Worm (Caenorhabditis elegans) whole organism, L4 larva: Measurements from ENCODE around the gene coel-1.

Source experiments
- ceh-28 ChIP-seq: fragments of 150-350 bp; optimal IDR thresholded peaks from 2 replicates; lab custom pipeline; 2014; ENCODE audit warnings: missing biosample characterization, missing genetic modification reagents, missing genetic modification characterization
- ceh-82 ChIP-seq: sonication (generic microtip); optimal IDR thresholded peaks from 2 replicates; lab custom pipeline; 2017; ENCODE audit warnings: missing biosample characterization, missing genetic modification characterization
- daf-12 ChIP-seq: fragments of 150-350 bp; optimal IDR thresholded peaks from 2 replicates; lab custom pipeline; 2014; ENCODE audit warnings: missing biosample characterization, missing genetic modification reagents, missing genetic modification characterization
- dmd-9 ChIP-seq: fragments of 200-800 bp; sonication (Bioruptor generic); IDR thresholded peaks from 2 replicates; pipeline ENCODE4 v1.3.6; 2022; ENCODE audit warnings: missing genetic modification reagents, missing genetic modification characterization, missing compliant biosample characterization
- lim-7 ChIP-seq: fragments of 200-800 bp; sonication (Bioruptor generic); IDR thresholded peaks from 2 replicates; pipeline ENCODE4 v1.3.6; 2022; ENCODE audit warnings: missing genetic modification characterization, missing compliant biosample characterization
- lin-39 ChIP-seq: fragments of 150-350 bp; optimal IDR thresholded peaks from 2 replicates; lab custom pipeline; 2014; ENCODE audit warnings: missing biosample characterization, missing genetic modification reagents, missing genetic modification characterization
- lsy-2 ChIP-seq, 2 experiments: fragments of 150-350 bp in 1 of 2; sonication (generic microtip) in 1 of 2; optimal IDR thresholded peaks; 2 replicates each; lab custom pipeline; 2014 to 2017; ENCODE audit warnings: missing biosample characterization in 2 of 2, missing genetic modification characterization in 2 of 2
- mxl-2 ChIP-seq: fragments of 200-800 bp; sonication (Bioruptor generic); conservative IDR thresholded peaks from 2 replicates; pipeline ENCODE4 v1.3.6; 2022; ENCODE audit warnings: missing genetic modification reagents, missing genetic modification characterization, missing compliant biosample characterization
- nhr-28 ChIP-seq: fragments of 150-350 bp; optimal IDR thresholded peaks from 2 replicates; lab custom pipeline; 2014; ENCODE audit warnings: missing biosample characterization, missing genetic modification characterization
- php-3 ChIP-seq: fragments of 200-800 bp; sonication (Bioruptor generic); IDR thresholded peaks from 2 replicates; pipeline ENCODE4 v1.3.6; 2022; ENCODE audit warnings: missing genetic modification reagents, missing genetic modification characterization, missing compliant biosample characterization
- snpc-4 ChIP-seq: fragments of 150-350 bp; optimal IDR thresholded peaks from 2 replicates; lab custom pipeline; 2014; ENCODE audit warnings: missing biosample characterization, missing genetic modification characterization
- unc-130 ChIP-seq: sonication (generic microtip); optimal IDR thresholded peaks from 2 replicates; lab custom pipeline; 2016; ENCODE audit warnings: missing genetic modification reagents, missing genetic modification characterization, missing compliant biosample characterization
- ztf-7 ChIP-seq: fragments of 150-350 bp; optimal IDR thresholded peaks from 2 replicates; lab custom pipeline; 2014; ENCODE audit warnings: missing biosample characterization, missing genetic modification characterization

DNA sequence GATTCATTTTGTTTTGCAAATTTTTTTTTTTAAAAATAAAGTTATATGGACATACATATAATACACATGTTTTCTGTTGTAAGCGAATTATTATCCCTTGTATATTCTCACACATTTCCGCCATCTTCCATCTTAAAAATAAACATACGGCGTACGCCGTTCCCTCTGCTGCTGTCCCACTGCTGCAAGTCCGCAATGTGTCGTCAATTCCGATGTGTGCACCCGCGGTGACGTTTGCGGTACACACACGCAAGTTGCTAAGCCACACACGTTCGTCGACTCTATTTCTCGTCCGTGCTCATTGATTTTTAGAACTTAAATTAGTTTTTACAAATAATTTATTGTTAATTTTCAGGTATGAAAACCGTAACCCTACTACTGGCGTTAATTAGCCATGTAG, 5.2 kb upstream of the coel-1 start, which contains the start of gene C52B9.4:
- no peak for TF ChIP-seq ceh-82
- TF ChIP-seq lin-39, result no peak
- no peak for TF ChIP-seq daf-12 (tag; lab: Kevin White, UChicago)
- TF ChIP-seq unc-130 (GFP tag; lab: Kevin White, UChicago), result no peak
- no peak for TF ChIP-seq dmd-9 (GFP tag; lab: Robert Waterston, UW)
- no peak for TF ChIP-seq mxl-2 (GFP tag; lab: Robert Waterston, UW)
- TF ChIP-seq nhr-28 (tag; lab: Kevin White, UChicago), result peak; percentile 27
- TF ChIP-seq lim-7 (GFP tag; lab: Robert Waterston, UW), result no peak
- TF ChIP-seq ceh-28 (tag; lab: Kevin White, UChicago), result no peak
- TF ChIP-seq ztf-7 (tag; lab: Kevin White, UChicago), result peak; percentile 11
- peak in 1 of 2 experiments; percentile 58 for TF ChIP-seq lsy-2 (tag; optimal IDR thresholded peaks at IDR 0.05; lab: Kevin White, UChicago)
- no peak for TF ChIP-seq php-3 (GFP tag; lab: Robert Waterston, UW)
- no peak for TF ChIP-seq snpc-4 (tag; lab: Kevin White, UChicago)
